Worm (Caenorhabditis elegans) whole organism, L4/young adult: ENCODE data around the gene grd-16.

Experiments used
- W03F9.2 ChIP-seq: fragments of 150-350 bp; optimal IDR thresholded peaks from 2 replicates; lab custom pipeline; 2014; ENCODE audit warnings: missing biosample characterization, missing genetic modification characterization
- dao-5 ChIP-seq: sonication (generic microtip); optimal IDR thresholded peaks from 2 replicates; lab custom pipeline; 2016; ENCODE audit warnings: missing genotype, missing genetic modification characterization, moderate library complexity, missing compliant biosample characterization
- him-1 ChIP-seq: sonication (generic microtip); optimal IDR thresholded peaks from 2 replicates; lab custom pipeline; 2016; ENCODE audit warnings: missing genotype, missing genetic modification reagents, missing genetic modification characterization, missing compliant biosample characterization

- TF ChIP-seq him-1 (tag; lab: Kevin White, UChicago): no peak
- TF ChIP-seq W03F9.2 (tag; lab: Kevin White, UChicago): no peak
- TF ChIP-seq dao-5 (tag; lab: Kevin White, UChicago): no peak
Observed at ce11 chrIV:2481955-2482354, 5.5 kb downstream of the grd-16 start, which contains the start of gene Y69A2AL.2.
